Worm (Caenorhabditis elegans): ENCODE results near the gene srxa-8.

The srxa-8 gene

ce11 chrX:13267230-13267629 lies 41.4 kb downstream of the srxa-8 start, which contains the start of gene cyp-14A1:
TSS of gene cyp-14A1 (minus strand) at chrX:13267355.
- TF ChIP-seq ztf-29 (GFP tag; IDR thresholded peaks at IDR 0.05) (no peak), ref-1 (GFP tag; conservative IDR thresholded peaks at IDR 0.05) (no peak), cog-1 (tag; optimal IDR thresholded peaks at IDR 0.05) (no peak), klf-2 (GFP tag; conservative IDR thresholded peaks at IDR 0.05) (no peak), flt-1 (GFP tag; IDR thresholded peaks at IDR 0.05) (no peak), tab-1 (GFP tag; IDR thresholded peaks at IDR 0.05) (no peak), T22C8.4 (GFP tag; IDR thresholded peaks at IDR 0.05) (no peak), med-1 (GFP tag; optimal IDR thresholded peaks at IDR 0.05; ENCODE audit: insufficient read depth) (no peak), ztf-23 (GFP tag; IDR thresholded peaks at IDR 0.05) (no peak)

DNA sequence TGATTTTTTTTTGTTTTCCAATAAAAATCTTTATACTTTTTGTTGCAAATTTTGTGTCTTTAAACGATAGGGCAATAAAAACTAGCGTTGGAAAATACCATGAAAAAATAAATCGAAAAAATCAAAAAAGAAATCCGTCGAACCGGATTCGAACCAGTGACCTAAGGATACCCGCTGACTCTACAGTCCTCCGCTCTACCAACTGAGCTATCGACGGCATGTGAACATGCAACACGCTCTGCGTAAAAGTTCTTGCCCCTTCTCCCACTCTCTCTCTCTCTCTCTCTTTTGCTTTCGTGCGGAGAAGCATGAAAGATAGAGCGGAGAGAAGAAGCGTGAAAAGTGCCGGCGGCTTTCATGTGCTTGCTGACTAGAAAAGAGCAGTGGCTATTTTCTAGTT lies 44.1 kb downstream of the srxa-8 start:
- TF ChIP-seq tab-1 (GFP tag; IDR thresholded peaks at IDR 0.05), result peak; percentile 92
- TF ChIP-seq ztf-29 (GFP tag; IDR thresholded peaks at IDR 0.05), result peak; percentile 88
- peak; percentile 77 for TF ChIP-seq ref-1 (GFP tag; conservative IDR thresholded peaks at IDR 0.05)
- TF ChIP-seq klf-2 (GFP tag; conservative IDR thresholded peaks at IDR 0.05), result peak; percentile 90
- TF ChIP-seq flt-1 (GFP tag; IDR thresholded peaks at IDR 0.05), result peak; percentile 92
- peak; percentile 44 for TF ChIP-seq cog-1 (tag; optimal IDR thresholded peaks at IDR 0.05)
- TF ChIP-seq ztf-23 (GFP tag; IDR thresholded peaks at IDR 0.05), result peak; percentile 94
- TF ChIP-seq T22C8.4 (GFP tag; IDR thresholded peaks at IDR 0.05), result peak; percentile 89
- TF ChIP-seq med-1 (GFP tag; optimal IDR thresholded peaks at IDR 0.05; ENCODE audit: insufficient read depth), result peak; percentile 28

- no peak for TF ChIP-seq ref-1 (GFP tag; conservative IDR thresholded peaks at IDR 0.05)
- no peak for TF ChIP-seq ztf-23 (GFP tag; IDR thresholded peaks at IDR 0.05)
These were observed 46.5 kb downstream of the srxa-8 start, which contains the start of gene K09A11.1 for ce11 chrX:13262195-13262594. TSS of gene K09A11.1 (plus strand) at chrX:13262495.

DNA sequence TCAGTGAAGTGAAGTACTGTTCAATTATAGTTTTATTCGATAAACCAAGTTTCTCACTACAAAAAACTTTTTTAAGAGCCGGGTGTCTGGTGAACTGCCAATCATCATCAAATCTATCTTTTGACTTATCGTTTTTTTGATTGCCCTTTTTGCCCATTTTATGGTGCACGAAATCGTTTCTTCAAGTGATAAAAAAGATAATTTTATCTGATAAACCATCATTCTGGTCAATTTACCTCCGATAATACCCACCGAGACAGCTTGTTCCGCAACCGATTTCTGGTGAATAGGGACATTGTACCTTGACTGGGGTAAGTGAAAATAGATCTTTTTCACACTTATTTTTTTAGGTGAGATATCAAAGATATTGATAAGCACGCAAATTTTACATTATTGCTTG lies 51.1 kb downstream of the srxa-8 start, which contains the start of gene K08H2.10:
TSS of gene K08H2.10 (plus strand) at position 230 of the 400 bp plus-strand sequence.
- no peak for TF ChIP-seq ztf-29 (GFP tag; IDR thresholded peaks at IDR 0.05)
- TF ChIP-seq cog-1 (tag; optimal IDR thresholded peaks at IDR 0.05), result no peak
- no peak for TF ChIP-seq T22C8.4 (GFP tag; IDR thresholded peaks at IDR 0.05)
- no peak for TF ChIP-seq tab-1 (GFP tag; IDR thresholded peaks at IDR 0.05)
- TF ChIP-seq klf-2 (GFP tag; conservative IDR thresholded peaks at IDR 0.05), result no peak
- no peak for TF ChIP-seq ztf-23 (GFP tag; IDR thresholded peaks at IDR 0.05)
- no peak for TF ChIP-seq flt-1 (GFP tag; IDR thresholded peaks at IDR 0.05)
- TF ChIP-seq ref-1 (GFP tag; conservative IDR thresholded peaks at IDR 0.05), result no peak
- no peak for TF ChIP-seq med-1 (GFP tag; optimal IDR thresholded peaks at IDR 0.05; ENCODE audit: insufficient read depth)
